Fruit fly (Drosophila melanogaster) whole organism, prepupa: ENCODE data around the gene abd-A.

Source experiments
- CG11294 ChIP-seq: fragments of 200-800 bp; sonication (Bioruptor generic); IDR thresholded peaks from 2 replicates; pipeline ENCODE4 v1.3.6; 2022; ENCODE audit warnings: missing biosample characterization, missing genetic modification characterization
- CG11762 ChIP-seq: fragments of 200-800 bp; sonication (Bioruptor generic); optimal IDR thresholded peaks from 3 replicates; lab custom pipeline; 2016; ENCODE audit warnings: missing biosample characterization, missing genetic modification characterization; ENCODE audit not compliant: insufficient read depth
- CG15336 ChIP-seq: fragments of 200-800 bp; sonication (Bioruptor generic); IDR thresholded peaks from 2 replicates; pipeline ENCODE4 v1.3.6; 2022; ENCODE audit warnings: missing biosample characterization, missing genetic modification characterization
- CG6854 ChIP-seq: fragments of 200-800 bp; sonication (Bioruptor generic); optimal IDR thresholded peaks from 2 replicates; lab custom pipeline; 2017; ENCODE audit warnings: missing biosample characterization, mild to moderate bottlenecking, missing genetic modification characterization
- Ets96B ChIP-seq: fragments of 200-800 bp; optimal IDR thresholded peaks from 2 replicates; lab custom pipeline; 2019; ENCODE audit warnings: missing biosample characterization, mild to moderate bottlenecking, missing genetic modification characterization, moderate library complexity
- Hr4 ChIP-seq: fragments of 200-800 bp; sonication (Bioruptor generic); optimal IDR thresholded peaks from 3 replicates; lab custom pipeline; 2016; ENCODE audit warnings: missing biosample characterization, missing genetic modification characterization
- Lpt ChIP-seq: fragments of 200-800 bp; sonication (Bioruptor generic); optimal IDR thresholded peaks from 3 replicates; lab custom pipeline; 2016; ENCODE audit warnings: missing biosample characterization, missing genetic modification characterization
- OdsH ChIP-seq: fragments of 200-800 bp; sonication (Bioruptor generic); optimal IDR thresholded peaks from 3 replicates; lab custom pipeline; 2016; ENCODE audit warnings: missing biosample characterization, missing genetic modification characterization
- fd85E ChIP-seq: fragments of 200-800 bp; sonication (Bioruptor generic); optimal IDR thresholded peaks from 3 replicates; lab custom pipeline; 2016; ENCODE audit warnings: missing biosample characterization, missing genetic modification characterization
- pdm3 ChIP-seq: fragments of 200-800 bp; sonication (Bioruptor generic); optimal IDR thresholded peaks from 3 replicates; lab custom pipeline; 2016; ENCODE audit warnings: missing biosample characterization, missing genetic modification characterization
- salr ChIP-seq, 2 experiments: fragments of 200-800 bp; sonication (Bioruptor generic); optimal IDR thresholded peaks; 3 replicates each; lab custom pipeline; 2016 to 2018; ENCODE audit warnings: missing biosample characterization in 2 of 2, missing genetic modification characterization in 2 of 2, mild to moderate bottlenecking in 1 of 2

DNA sequence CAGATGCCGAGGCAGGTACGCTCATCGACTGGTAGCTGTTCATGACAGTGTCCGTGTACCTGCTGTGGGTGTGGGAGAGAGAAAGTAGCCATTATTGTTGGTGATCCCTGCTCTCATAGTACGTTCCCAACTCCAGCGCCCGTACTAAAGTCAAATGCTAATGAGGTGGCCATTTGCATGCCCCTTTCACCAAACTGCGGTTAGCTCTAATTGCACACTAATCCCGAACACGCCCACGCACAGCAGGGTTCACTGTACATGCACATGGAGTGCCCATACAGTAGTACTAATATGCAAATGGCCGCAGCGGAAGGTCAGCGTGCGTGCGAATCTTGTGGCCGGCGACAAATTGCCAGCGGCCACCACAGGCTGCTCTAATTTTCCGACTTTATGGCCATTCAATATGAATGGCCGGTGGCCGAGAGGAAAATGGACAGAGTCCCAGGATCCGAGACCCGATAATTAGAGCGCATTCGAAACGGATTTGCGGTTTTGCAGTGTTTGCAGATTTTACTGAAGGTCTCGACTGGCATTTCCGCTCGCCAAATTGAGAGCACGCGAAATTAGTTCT is 3.5 kb downstream of the abd-A start:
- TF ChIP-seq CG15336 (no peak), Lpt (GFP tag; lab: Kevin White, UChicago) (no peak), Ets96B (tag; lab: Kevin White, UChicago) (no peak), fd85E (GFP tag; lab: Kevin White, UChicago) (no peak), salr (GFP tag; optimal IDR thresholded peaks at IDR 0.05; lab: Kevin White, UChicago) (no peak), pdm3 (GFP tag; lab: Kevin White, UChicago) (no peak), Hr4 (no peak), CG6854 (GFP tag; lab: Kevin White, UChicago) (no peak), OdsH (no peak), CG11762 (GFP tag; lab: Kevin White, UChicago) (no peak), CG11294 (GFP tag; lab: Robert Waterston, UW) (no peak)
